Fruit fly (Drosophila melanogaster): ENCODE results near the gene Usp30.

- TF ChIP-seq pan (optimal IDR thresholded peaks at IDR 0.05) = no peak
- TF ChIP-seq usp (GFP tag; optimal IDR thresholded peaks at IDR 0.05) = no peak
- no peak for TF ChIP-seq psq (optimal IDR thresholded peaks at IDR 0.05)
- TF ChIP-seq Dll (optimal IDR thresholded peaks at IDR 0.05) = no peak
- TF ChIP-seq EcR (GFP tag; optimal IDR thresholded peaks at IDR 0.05) = no peak
- no peak for TF ChIP-seq CG8478 (optimal IDR thresholded peaks at IDR 0.05)
Observed at dm6 chrX:5920932-5921331, 41.3 kb upstream of the Usp30 start.

All from whole organism.